Fruit fly (Drosophila melanogaster): ENCODE results near the gene Acer.

dm6 chr2L:8543731-8544359 is 22.1 kb downstream of the Acer start:
- TF ChIP-seq CG8478 (optimal IDR thresholded peaks at IDR 0.05) (no peak), CTCF (optimal IDR thresholded peaks at IDR 0.05) (no peak)
